Fruit fly (Drosophila melanogaster) whole organism, embryonic: ENCODE data around the gene Ssadh.

Experiments used
- Atf-2 ChIP-seq: fragments of 200-800 bp; sonication (Bioruptor generic); optimal IDR thresholded peaks from 2 replicates; lab custom pipeline; 2016; ENCODE audit warnings: missing biosample characterization, missing genetic modification characterization
- BEAF-32 ChIP-seq: fragments of 200-800 bp; sonication (Bioruptor generic); optimal IDR thresholded peaks from 3 replicates; lab custom pipeline; 2017; ENCODE audit warnings: missing biosample characterization, missing genetic modification characterization, mild to moderate bottlenecking, moderate library complexity, missing genetic modification reagents
- CG10431 ChIP-seq: fragments of 200-800 bp; sonication (Bioruptor generic); optimal IDR thresholded peaks from 3 replicates; lab custom pipeline; 2018; ENCODE audit warnings: missing biosample characterization, mild to moderate bottlenecking, missing genetic modification characterization
- CG10654 ChIP-seq: fragments of 200-800 bp; sonication (Bioruptor generic); optimal IDR thresholded peaks from 2 replicates; lab custom pipeline; 2016; ENCODE audit warnings: missing biosample characterization, missing genetic modification characterization
- CG10959 ChIP-seq: fragments of 200-800 bp; sonication (Bioruptor generic); IDR thresholded peaks from 2 replicates; pipeline ENCODE4 v1.3.6; 2022; ENCODE audit warnings: missing biosample characterization, missing genetic modification characterization
- CG1233 ChIP-seq: fragments of 200-800 bp; sonication (Bioruptor generic); optimal IDR thresholded peaks from 4 replicates; lab custom pipeline; 2018; ENCODE audit warnings: missing biosample characterization, mild to moderate bottlenecking, missing genetic modification characterization
- CG13123 ChIP-seq: fragments of 200-800 bp; sonication (Bioruptor generic); optimal IDR thresholded peaks from 2 replicates; lab custom pipeline; 2016; ENCODE audit warnings: missing biosample characterization, missing genetic modification characterization
- CG14050 ChIP-seq: fragments of 200-800 bp; sonication (Bioruptor generic); IDR thresholded peaks from 3 replicates; pipeline ENCODE4 v1.3.6; 2022; ENCODE audit warnings: missing biosample characterization, missing genetic modification characterization
- CG14710 ChIP-seq: fragments of 200-800 bp; sonication (Bioruptor generic); optimal IDR thresholded peaks from 3 replicates; lab custom pipeline; 2019; ENCODE audit warnings: missing biosample characterization, mild to moderate bottlenecking, missing genetic modification characterization, moderate library complexity
- CG17328 ChIP-seq: fragments of 200-800 bp; sonication (Bioruptor generic); IDR thresholded peaks from 2 replicates; pipeline ENCODE4 v1.3.6; 2022; ENCODE audit warnings: missing biosample characterization, missing genetic modification characterization
- CG17612 ChIP-seq: fragments of 200-800 bp; sonication (Bioruptor generic); IDR thresholded peaks from 2 replicates; pipeline ENCODE4 v1.3.6; 2022; ENCODE audit warnings: missing biosample characterization, missing genetic modification characterization
- CG17829 ChIP-seq: fragments of 200-800 bp; optimal IDR thresholded peaks from 2 replicates; lab custom pipeline; 2019; ENCODE audit warnings: missing biosample characterization, mild to moderate bottlenecking, missing genetic modification characterization, moderate library complexity
- CG18764 ChIP-seq: fragments of 200-800 bp; sonication (Bioruptor generic); optimal IDR thresholded peaks from 3 replicates; lab custom pipeline; 2016; ENCODE audit warnings: missing biosample characterization, missing genetic modification characterization
- CG2116 ChIP-seq: fragments of 200-800 bp; sonication (Bioruptor generic); optimal IDR thresholded peaks from 3 replicates; lab custom pipeline; 2018; ENCODE audit warnings: missing biosample characterization, mild to moderate bottlenecking, missing genetic modification characterization
- CG30403 ChIP-seq: fragments of 200-800 bp; sonication (Bioruptor generic); optimal IDR thresholded peaks from 3 replicates; lab custom pipeline; 2016; ENCODE audit warnings: missing biosample characterization, missing genetic modification characterization
- CG30431 ChIP-seq: fragments of 200-800 bp; sonication (Bioruptor generic); optimal IDR thresholded peaks from 2 replicates; lab custom pipeline; 2017; ENCODE audit warnings: missing biosample characterization, missing genetic modification characterization
- CG32532 ChIP-seq: fragments of 200-800 bp; sonication (Bioruptor generic); IDR thresholded peaks from 2 replicates; pipeline ENCODE4 v1.3.6; 2022; ENCODE audit warnings: missing biosample characterization, missing genetic modification characterization
- CG32772 ChIP-seq: fragments of 200-800 bp; sonication (Bioruptor generic); IDR thresholded peaks from 2 replicates; pipeline ENCODE4 v1.3.6; 2022; ENCODE audit warnings: missing biosample characterization, missing genetic modification characterization
- CG33557 ChIP-seq: fragments of 200-800 bp; sonication (Bioruptor generic); optimal IDR thresholded peaks from 2 replicates; lab custom pipeline; 2019; ENCODE audit warnings: missing biosample characterization, mild to moderate bottlenecking, missing genetic modification characterization, moderate library complexity
- CG4424 ChIP-seq: fragments of 200-800 bp; sonication (Bioruptor generic); optimal IDR thresholded peaks from 3 replicates; lab custom pipeline; 2016; ENCODE audit warnings: missing biosample characterization, missing genetic modification characterization
- CG5953 ChIP-seq: fragments of 200-800 bp; sonication (Bioruptor generic); IDR thresholded peaks from 2 replicates; pipeline ENCODE4 v1.3.6; 2022; ENCODE audit warnings: missing biosample characterization, missing genetic modification characterization
- CG7556 ChIP-seq: fragments of 200-800 bp; sonication (Bioruptor generic); optimal IDR thresholded peaks from 2 replicates; lab custom pipeline; 2017; ENCODE audit warnings: missing biosample characterization, mild to moderate bottlenecking, missing genetic modification characterization
- CG7987 ChIP-seq: fragments of 200-800 bp; sonication (Bioruptor generic); optimal IDR thresholded peaks from 2 replicates; lab custom pipeline; 2018; ENCODE audit warnings: missing biosample characterization, mild to moderate bottlenecking, missing genetic modification characterization, moderate library complexity
- CG8290 ChIP-seq, 3 experiments: fragments of 200-800 bp; sonication (Bioruptor generic); optimal IDR thresholded peaks; 2 replicates each; lab custom pipeline; 2016 to 2019; ENCODE audit warnings: missing biosample characterization in 3 of 3, missing genetic modification characterization in 3 of 3, mild to moderate bottlenecking in 2 of 3, moderate library complexity in 1 of 3
- CG8924 ChIP-seq: fragments of 200-800 bp; optimal IDR thresholded peaks from 3 replicates; lab custom pipeline; 2019; ENCODE audit warnings: missing biosample characterization, mild to moderate bottlenecking, missing genetic modification characterization, moderate library complexity
- CG9817 ChIP-seq: fragments of 200-800 bp; sonication (Bioruptor generic); optimal IDR thresholded peaks from 2 replicates; lab custom pipeline; 2018; ENCODE audit warnings: missing biosample characterization, mild to moderate bottlenecking, missing genetic modification characterization, moderate library complexity
- D19A ChIP-seq: fragments of 200-800 bp; optimal IDR thresholded peaks from 3 replicates; lab custom pipeline; 2019; ENCODE audit warnings: missing biosample characterization, mild to moderate bottlenecking, missing genetic modification characterization, moderate library complexity
- Dref ChIP-seq: fragments of 200-800 bp; sonication (Bioruptor generic); IDR thresholded peaks from 2 replicates; pipeline ENCODE4 v1.3.6; 2022; ENCODE audit warnings: missing biosample characterization, missing genetic modification characterization
- ERR ChIP-seq: fragments of 200-800 bp; sonication (Bioruptor generic); optimal IDR thresholded peaks from 2 replicates; lab custom pipeline; 2016; ENCODE audit warnings: missing biosample characterization, missing genetic modification characterization
- Fer2 ChIP-seq: fragments of 200-800 bp; sonication (Bioruptor generic); optimal IDR thresholded peaks from 2 replicates; lab custom pipeline; 2018; ENCODE audit warnings: missing biosample characterization, mild to moderate bottlenecking, missing genetic modification characterization, moderate library complexity
- HHEX ChIP-seq: fragments of 200-800 bp; sonication (Bioruptor generic); optimal IDR thresholded peaks from 3 replicates; lab custom pipeline; 2017; ENCODE audit warnings: missing biosample characterization, mild to moderate bottlenecking, missing genetic modification characterization, missing genetic modification reagents
- Hr39 ChIP-seq: fragments of >200 bp; optimal IDR thresholded peaks from 2 replicates; lab custom pipeline; 2017
- Mes4 ChIP-seq: fragments of 200-800 bp; sonication (Bioruptor generic); optimal IDR thresholded peaks from 2 replicates; lab custom pipeline; 2016; ENCODE audit warnings: missing biosample characterization, missing genetic modification characterization
- Oli ChIP-seq: fragments of 200-800 bp; sonication (Bioruptor generic); optimal IDR thresholded peaks from 2 replicates; lab custom pipeline; 2018; ENCODE audit warnings: missing biosample characterization, mild to moderate bottlenecking, missing genetic modification characterization, moderate library complexity
- Trl ChIP-seq, 3 experiments: fragments of >200 bp in 2 of 3; fragments of 200-800 bp in 1 of 3; sonication (Bioruptor generic) in 1 of 3; optimal IDR thresholded peaks; 2 replicates in 1 of 3; 3 replicates in 2 of 3; lab custom pipeline; 2016 to 2017; ENCODE audit warnings: missing biosample characterization in 1 of 3, missing genetic modification characterization in 1 of 3
- amos ChIP-seq: fragments of 200-800 bp; sonication (Bioruptor generic); IDR thresholded peaks from 2 replicates; pipeline ENCODE4 v1.3.6; 2022; ENCODE audit warnings: missing biosample characterization, missing genetic modification characterization; ENCODE audit not compliant: partially characterized antibody
- aop ChIP-seq: fragments of 200-800 bp; sonication (Bioruptor generic); IDR thresholded peaks from 2 replicates; pipeline ENCODE4 v1.3.6; 2022; ENCODE audit warnings: missing biosample characterization, missing genetic modification characterization
- caup ChIP-seq: fragments of 200-800 bp; sonication (Bioruptor generic); optimal IDR thresholded peaks from 3 replicates; lab custom pipeline; 2017; ENCODE audit warnings: missing biosample characterization, mild to moderate bottlenecking, missing genetic modification characterization, moderate library complexity; ENCODE audit not compliant: severe bottlenecking
- danr ChIP-seq: fragments of 200-800 bp; sonication (Bioruptor generic); IDR thresholded peaks from 2 replicates; pipeline ENCODE4 v1.3.6; 2022; ENCODE audit warnings: missing biosample characterization, missing genetic modification characterization
- dmrt11E ChIP-seq: fragments of 200-800 bp; sonication (Bioruptor generic); optimal IDR thresholded peaks from 3 replicates; lab custom pipeline; 2018; ENCODE audit warnings: missing biosample characterization, mild to moderate bottlenecking, missing genetic modification characterization, moderate library complexity
- fd3F ChIP-seq: fragments of 200-800 bp; sonication (Bioruptor generic); optimal IDR thresholded peaks from 2 replicates; lab custom pipeline; 2018; ENCODE audit warnings: missing biosample characterization, mild to moderate bottlenecking, missing genetic modification characterization, moderate library complexity
- gfzf ChIP-seq: fragments of 200-800 bp; sonication (Bioruptor generic); optimal IDR thresholded peaks from 2 replicates; lab custom pipeline; 2016; ENCODE audit warnings: missing biosample characterization, mild to moderate bottlenecking, missing genetic modification characterization, moderate library complexity
- grn ChIP-seq: fragments of 200-800 bp; sonication (Bioruptor generic); optimal IDR thresholded peaks from 3 replicates; lab custom pipeline; 2017; ENCODE audit warnings: missing biosample characterization, missing genetic modification characterization
- ham ChIP-seq: fragments of 200-800 bp; sonication (Bioruptor generic); IDR thresholded peaks from 2 replicates; pipeline ENCODE4 v1.3.6; 2022; ENCODE audit warnings: missing biosample characterization, missing genetic modification characterization
- nmo ChIP-seq: fragments of 200-800 bp; sonication (Bioruptor generic); optimal IDR thresholded peaks from 2 replicates; lab custom pipeline; 2018; ENCODE audit warnings: missing biosample characterization, mild to moderate bottlenecking, missing genetic modification characterization, moderate library complexity
- phol ChIP-seq: fragments of 200-800 bp; sonication (Bioruptor generic); optimal IDR thresholded peaks from 3 replicates; lab custom pipeline; 2018; ENCODE audit warnings: missing biosample characterization, mild to moderate bottlenecking, missing genetic modification characterization, moderate library complexity
- pita ChIP-seq: fragments of 200-800 bp; sonication (Bioruptor generic); optimal IDR thresholded peaks from 2 replicates; lab custom pipeline; 2017; ENCODE audit warnings: missing biosample characterization, mild to moderate bottlenecking, missing genetic modification characterization
- slou ChIP-seq: fragments of 200-800 bp; sonication (Bioruptor generic); optimal IDR thresholded peaks from 3 replicates; lab custom pipeline; 2016; ENCODE audit warnings: missing biosample characterization, missing genetic modification characterization
- slp2 ChIP-seq: fragments of 200-800 bp; sonication (Bioruptor generic); optimal IDR thresholded peaks from 2 replicates; lab custom pipeline; 2016; ENCODE audit warnings: missing biosample characterization, missing genetic modification characterization
- trem ChIP-seq: fragments of 200-800 bp; optimal IDR thresholded peaks from 3 replicates; lab custom pipeline; 2019; ENCODE audit warnings: missing biosample characterization, mild to moderate bottlenecking, missing genetic modification characterization, moderate library complexity
- twi ChIP-seq: fragments of 200-800 bp; optimal IDR thresholded peaks from 2 replicates; lab custom pipeline; 2019; ENCODE audit warnings: missing biosample characterization, mild to moderate bottlenecking, missing genetic modification characterization, moderate library complexity

The Ssadh gene

dm6 chr3R:25594128-25594527, 32.6 kb downstream of the Ssadh start (continued):
- TF ChIP-seq BEAF-32 (GFP tag; lab: Kevin White, UChicago) (peak; percentile 33), Atf-2 (GFP tag; lab: Kevin White, UChicago) (no peak), grn (GFP tag; lab: Kevin White, UChicago) (no peak), nmo (GFP tag; lab: Kevin White, UChicago) (no peak), CG2116 (GFP tag; lab: Kevin White, UChicago) (peak; percentile 23), CG8924 (tag; lab: Kevin White, UChicago) (peak; percentile 38), CG5953 (no peak), slou (GFP tag; lab: Kevin White, UChicago) (no peak), CG14710 (tag; lab: Kevin White, UChicago) (peak; percentile 51), CG18764 (GFP tag; lab: Kevin White, UChicago) (no peak), CG13123 (GFP tag; lab: Kevin White, UChicago) (no peak), trem (peak; percentile 57), gfzf (GFP tag; lab: Kevin White, UChicago) (no peak), CG7556 (GFP tag; lab: Kevin White, UChicago) (no peak), CG10959 (GFP tag; lab: Robert Waterston, UW) (no peak), CG7987 (GFP tag; lab: Kevin White, UChicago) (no peak), CG30431 (no peak), CG8290 (GFP tag; optimal IDR thresholded peaks at IDR 0.05; lab: Kevin White, UChicago) (peak; percentile 96), CG8290 (tag; optimal IDR thresholded peaks at IDR 0.05; lab: Kevin White, UChicago) (peak in 1 of 2 experiments; percentile 77), CG17328 (no peak), CG33557 (GFP tag; lab: Kevin White, UChicago) (peak; percentile 25), HHEX (GFP tag; lab: Kevin White, UChicago) (no peak), CG4424 (peak; percentile 23), CG17612 (GFP tag; lab: Robert Waterston, UW) (no peak), CG1233 (GFP tag; lab: Kevin White, UChicago) (no peak), caup (GFP tag; lab: Kevin White, UChicago) (no peak), amos (no peak), fd3F (GFP tag; lab: Kevin White, UChicago) (no peak), CG32772 (GFP tag; lab: Robert Waterston, UW) (no peak), Oli (tag; lab: Kevin White, UChicago) (no peak), CG14050 (GFP tag; lab: Robert Waterston, UW) (no peak), Dref (GFP tag; lab: Robert Waterston, UW) (no peak), CG17829 (tag; lab: Kevin White, UChicago) (peak; percentile 4), CG32532 (GFP tag; lab: Robert Waterston, UW) (no peak), twi (tag; lab: Kevin White, UChicago) (no peak), slp2 (GFP tag; lab: Kevin White, UChicago) (no peak), phol (tag; lab: Kevin White, UChicago) (peak; percentile 15), Fer2 (no peak), danr (GFP tag; lab: Robert Waterston, UW) (no peak), CG9817 (tag; lab: Kevin White, UChicago) (no peak), dmrt11E (tag; lab: Kevin White, UChicago) (peak; percentile 14), ERR (GFP tag; lab: Kevin White, UChicago) (no peak), CG10431 (no peak), CG30403 (GFP tag; lab: Kevin White, UChicago) (no peak), aop (GFP tag; lab: Robert Waterston, UW) (no peak), CG10654 (GFP tag; lab: Kevin White, UChicago) (no peak), Trl (optimal IDR thresholded peaks at IDR 0.05; lab: Kevin White, UChicago) (no peak), Trl (GFP tag; optimal IDR thresholded peaks at IDR 0.05; lab: Kevin White, UChicago) (no peak), D19A (tag; lab: Kevin White, UChicago) (no peak), Mes4 (GFP tag; lab: Kevin White, UChicago) (no peak), ham (GFP tag; lab: Robert Waterston, UW) (no peak), pita (GFP tag; lab: Kevin White, UChicago) (no peak), Hr39 (lab: Kevin White, UChicago) (no peak)
